Worm (Caenorhabditis elegans) whole organism, young adult: ENCODE results near the gene best-20.

Source experiments
- B0336.3 ChIP-seq: fragments of 200-800 bp; sonication (Bioruptor generic); IDR thresholded peaks from 2 replicates; pipeline ENCODE4 v1.3.6; 2022; ENCODE audit warnings: missing genetic modification characterization, missing compliant biosample characterization
- C06A6.2 ChIP-seq: fragments of 200-800 bp; sonication (Bioruptor generic); conservative IDR thresholded peaks from 2 replicates; pipeline ENCODE4 v1.3.6; 2022; ENCODE audit warnings: missing genetic modification characterization, missing compliant biosample characterization
- F23B12.7 ChIP-seq: sonication (generic microtip); optimal IDR thresholded peaks from 2 replicates; lab custom pipeline; 2017; ENCODE audit warnings: missing genetic modification characterization, mild to moderate bottlenecking, missing compliant biosample characterization, antibody characterized with exemption, moderate library complexity; ENCODE audit not compliant: insufficient read depth
- F49E8.2 ChIP-seq: sonication (generic microtip); optimal IDR thresholded peaks from 3 replicates; lab custom pipeline; 2017; ENCODE audit warnings: missing genetic modification characterization, mild to moderate bottlenecking, missing compliant biosample characterization, antibody characterized with exemption, moderate library complexity; ENCODE audit not compliant: insufficient read depth
- F55B11.4 ChIP-seq: sonication (generic microtip); optimal IDR thresholded peaks from 2 replicates; lab custom pipeline; 2016; ENCODE audit warnings: missing compliant biosample characterization, missing genetic modification characterization, borderline replicate concordance; ENCODE audit not compliant: insufficient read depth
- K11D2.4 ChIP-seq: fragments of 200-800 bp; sonication (Bioruptor generic); IDR thresholded peaks from 2 replicates; pipeline ENCODE4 v1.3.6; 2022; ENCODE audit warnings: missing genetic modification reagents, missing genetic modification characterization, missing compliant biosample characterization
- K12H6.12 ChIP-seq: fragments of 200-800 bp; sonication (Bioruptor generic); optimal IDR thresholded peaks from 2 replicates; lab custom pipeline; 2018; ENCODE audit warnings: mild to moderate bottlenecking, missing genetic modification characterization, missing compliant biosample characterization
- T26A5.8 ChIP-seq: sonication (generic microtip); optimal IDR thresholded peaks from 2 replicates; lab custom pipeline; 2016; ENCODE audit warnings: missing genetic modification characterization, missing compliant biosample characterization
- Y56A3A.18 ChIP-seq: fragments of 200-800 bp; sonication (Bioruptor generic); IDR thresholded peaks from 2 replicates; pipeline ENCODE4 v1.3.6; 2022; ENCODE audit warnings: missing genetic modification reagents, missing genetic modification characterization, missing compliant biosample characterization
- ama-1 ChIP-seq, 3 experiments: fragments of 150-350 bp in 1 of 3; sonication (generic microtip) in 2 of 3; optimal IDR thresholded peaks; 2 replicates each; lab custom pipeline; 2014 to 2018; ENCODE audit warnings: missing biosample characterization in 2 of 3, missing genetic modification characterization in 2 of 3, missing genetic modification reagents in 2 of 3
- bed-1 ChIP-seq: fragments of 200-800 bp; sonication (Bioruptor generic); IDR thresholded peaks from 2 replicates; pipeline ENCODE4 v1.3.6; 2022; ENCODE audit warnings: missing genetic modification reagents, missing genetic modification characterization, missing compliant biosample characterization
- bed-2 ChIP-seq: fragments of 200-800 bp; sonication (Bioruptor generic); IDR thresholded peaks from 2 replicates; pipeline ENCODE4 v1.3.6; 2022; ENCODE audit warnings: missing genetic modification reagents, missing genetic modification characterization, missing compliant biosample characterization
- cebp-1 ChIP-seq, 2 experiments: fragments of 200-800 bp in 1 of 2; sonication (Bioruptor generic) in 1 of 2; sonication (generic microtip) in 1 of 2; IDR thresholded peaks in 1 of 2; optimal IDR thresholded peaks in 1 of 2; 2 replicates each; pipeline versions ENCODE4 v1.3.6 to Lab custom; 2017 to 2022; ENCODE audit warnings: missing compliant biosample characterization in 2 of 2, missing genetic modification characterization in 2 of 2, mild to moderate bottlenecking in 1 of 2, missing genetic modification reagents in 1 of 2, moderate library complexity in 1 of 2
- ceh-58 ChIP-seq: fragments of 200-800 bp; sonication (Bioruptor generic); IDR thresholded peaks from 2 replicates; pipeline ENCODE4 v1.3.6; 2022; ENCODE audit warnings: missing genetic modification characterization, missing compliant biosample characterization
- ceh-79 ChIP-seq: sonication (generic microtip); optimal IDR thresholded peaks from 2 replicates; lab custom pipeline; 2017; ENCODE audit warnings: mild to moderate bottlenecking, missing genetic modification characterization, missing compliant biosample characterization
- ceh-91 ChIP-seq: fragments of 200-800 bp; sonication (Bioruptor generic); IDR thresholded peaks from 2 replicates; pipeline ENCODE4 v1.3.6; 2022; ENCODE audit warnings: missing genetic modification reagents, missing genetic modification characterization, missing compliant biosample characterization
- die-1 ChIP-seq: sonication (generic microtip); optimal IDR thresholded peaks from 2 replicates; lab custom pipeline; 2016; ENCODE audit warnings: missing genotype, mild to moderate bottlenecking, missing genetic modification characterization, missing compliant biosample characterization
- dpff-1 ChIP-seq: sonication (generic microtip); optimal IDR thresholded peaks from 2 replicates; lab custom pipeline; 2017; ENCODE audit warnings: mild to moderate bottlenecking, missing genetic modification characterization, missing compliant biosample characterization
- egl-18 ChIP-seq: fragments of 200-800 bp; sonication (Bioruptor generic); IDR thresholded peaks from 2 replicates; pipeline ENCODE4 v1.3.6; 2022; ENCODE audit warnings: missing genetic modification reagents, missing genetic modification characterization, missing compliant biosample characterization
- hlh-26 ChIP-seq: fragments of 200-800 bp; sonication (Bioruptor generic); conservative IDR thresholded peaks from 2 replicates; pipeline ENCODE4 v1.3.6; 2022; ENCODE audit warnings: missing genetic modification reagents, missing genetic modification characterization, missing compliant biosample characterization
- hsf-1 ChIP-seq: fragments of 200-800 bp; sonication (Bioruptor generic); IDR thresholded peaks from 2 replicates; pipeline ENCODE4 v1.3.6; 2022; ENCODE audit warnings: missing genetic modification reagents, missing genetic modification characterization, missing compliant biosample characterization
- let-526 ChIP-seq: fragments of 200-800 bp; sonication (Bioruptor generic); IDR thresholded peaks from 2 replicates; pipeline ENCODE4 v1.3.6; 2022; ENCODE audit warnings: missing genetic modification reagents, missing genetic modification characterization, missing compliant biosample characterization
- lin-35 ChIP-seq, 3 experiments: fragments of 150-350 bp in 2 of 3; sonication (generic microtip) in 1 of 3; optimal IDR thresholded peaks; 2 replicates each; lab custom pipeline; 2014 to 2018; ENCODE audit warnings: missing biosample characterization in 3 of 3, missing genetic modification characterization in 3 of 3, missing genetic modification reagents in 3 of 3
- lin-40 ChIP-seq: sonication (generic microtip); optimal IDR thresholded peaks from 2 replicates; lab custom pipeline; 2016; ENCODE audit warnings: missing genetic modification characterization, mild to moderate bottlenecking, missing compliant biosample characterization, missing genotype, missing genetic modification reagents
- lin-54 ChIP-seq: fragments of 200-800 bp; sonication (Bioruptor generic); optimal IDR thresholded peaks from 2 replicates; lab custom pipeline; 2018; ENCODE audit warnings: mild to moderate bottlenecking, missing genetic modification characterization, missing compliant biosample characterization
- lsy-27 ChIP-seq: sonication (generic microtip); optimal IDR thresholded peaks from 2 replicates; lab custom pipeline; 2017; ENCODE audit warnings: missing genetic modification characterization, mild to moderate bottlenecking, missing compliant biosample characterization, antibody characterized with exemption, missing genotype, borderline replicate concordance; ENCODE audit not compliant: insufficient read depth
- madf-10 ChIP-seq: sonication (generic microtip); optimal IDR thresholded peaks from 2 replicates; lab custom pipeline; 2016; ENCODE audit warnings: mild to moderate bottlenecking, missing genetic modification characterization, missing compliant biosample characterization
- madf-6 ChIP-seq: fragments of 200-800 bp; sonication (Bioruptor generic); IDR thresholded peaks from 2 replicates; pipeline ENCODE4 v1.3.6; 2022; ENCODE audit warnings: missing genetic modification reagents, missing genetic modification characterization, missing compliant biosample characterization
- madf-8 ChIP-seq: fragments of 200-800 bp; sonication (Bioruptor generic); conservative IDR thresholded peaks from 2 replicates; pipeline ENCODE4 v1.3.6; 2022; ENCODE audit warnings: missing genetic modification reagents, missing genetic modification characterization, missing compliant biosample characterization
- mes-4 ChIP-seq: sonication (generic microtip); optimal IDR thresholded peaks from 2 replicates; lab custom pipeline; 2016; ENCODE audit warnings: missing genotype, missing genetic modification characterization, missing compliant biosample characterization
- mxl-1 ChIP-seq: sonication (generic microtip); optimal IDR thresholded peaks from 2 replicates; lab custom pipeline; 2016; ENCODE audit warnings: missing genetic modification characterization, missing compliant biosample characterization
- nhr-120 ChIP-seq: fragments of 200-800 bp; sonication (Bioruptor generic); IDR thresholded peaks from 2 replicates; pipeline ENCODE4 v1.3.6; 2022; ENCODE audit warnings: missing genetic modification characterization, missing compliant biosample characterization
- nhr-179 ChIP-seq: sonication (generic microtip); optimal IDR thresholded peaks from 2 replicates; lab custom pipeline; 2016; ENCODE audit warnings: mild to moderate bottlenecking, missing genetic modification characterization, missing compliant biosample characterization
- nhr-80 ChIP-seq: sonication (generic microtip); optimal IDR thresholded peaks from 2 replicates; lab custom pipeline; 2016; ENCODE audit warnings: missing genetic modification characterization, missing compliant biosample characterization
- nhr-90 ChIP-seq: sonication (generic microtip); optimal IDR thresholded peaks from 2 replicates; lab custom pipeline; 2016; ENCODE audit warnings: missing genotype, mild to moderate bottlenecking, missing genetic modification characterization, missing compliant biosample characterization
- rpc-1 ChIP-seq, 2 experiments: fragments of 150-350 bp in 1 of 2; sonication (generic microtip) in 1 of 2; optimal IDR thresholded peaks; 2 replicates each; lab custom pipeline; 2014 to 2018; ENCODE audit warnings: missing biosample characterization in 1 of 2, missing genetic modification characterization in 1 of 2, missing genetic modification reagents in 1 of 2, missing genotype in 1 of 2
- snpc-1.3 ChIP-seq: sonication (generic microtip); optimal IDR thresholded peaks from 2 replicates; lab custom pipeline; 2017; ENCODE audit warnings: missing genetic modification characterization, mild to moderate bottlenecking, missing compliant biosample characterization, antibody characterized with exemption, moderate library complexity, missing genotype, missing genetic modification reagents; ENCODE audit not compliant: insufficient read depth
- tbx-9 ChIP-seq: sonication (generic microtip); optimal IDR thresholded peaks from 2 replicates; lab custom pipeline; 2016; ENCODE audit warnings: borderline replicate concordance, missing genetic modification characterization, inconsistent platforms, missing compliant biosample characterization
- unc-62 ChIP-seq: fragments of 150-350 bp; optimal IDR thresholded peaks from 2 replicates; lab custom pipeline; 2014; ENCODE audit warnings: missing biosample characterization, missing genetic modification reagents, missing genetic modification characterization
- xnd-1 ChIP-seq: sonication (generic microtip); optimal IDR thresholded peaks from 2 replicates; lab custom pipeline; 2016; ENCODE audit warnings: missing genotype, missing genetic modification reagents, missing genetic modification characterization, missing compliant biosample characterization
- zfh-2 ChIP-seq: fragments of 200-800 bp; sonication (Bioruptor generic); conservative IDR thresholded peaks from 2 replicates; pipeline ENCODE4 v1.3.6; 2022; ENCODE audit warnings: missing genetic modification reagents, missing genetic modification characterization, missing compliant biosample characterization
- ztf-26 ChIP-seq: sonication (generic microtip); optimal IDR thresholded peaks from 2 replicates; lab custom pipeline; 2017; ENCODE audit warnings: missing genetic modification characterization, missing compliant biosample characterization

Gene best-20

ce11 chrIV:3721973-3722372, 34.0 kb upstream of the best-20 start:
- no peak for TF ChIP-seq ztf-26 (tag; lab: Kevin White, UChicago)
- TF ChIP-seq nhr-90 (tag; lab: Kevin White, UChicago): no peak
- no peak for TF ChIP-seq xnd-1
- TF ChIP-seq F49E8.2 (tag; lab: Kevin White, UChicago): no peak
- TF ChIP-seq mxl-1 (tag; lab: Kevin White, UChicago): no peak
- no peak for TF ChIP-seq let-526 (GFP tag; lab: Robert Waterston, UW)
- TF ChIP-seq K12H6.12 (tag; lab: Kevin White, UChicago): no peak
- TF ChIP-seq K11D2.4 (GFP tag; lab: Robert Waterston, UW): no peak
- TF ChIP-seq hsf-1 (GFP tag; lab: Robert Waterston, UW): no peak
- no peak for TF ChIP-seq nhr-179
- TF ChIP-seq lin-40: no peak
- TF ChIP-seq Y56A3A.18 (GFP tag; lab: Robert Waterston, UW): no peak
- TF ChIP-seq dpff-1 (tag; lab: Kevin White, UChicago): no peak
- no peak for TF ChIP-seq ceh-91 (GFP tag; lab: Robert Waterston, UW)
- TF ChIP-seq mes-4 (tag; lab: Kevin White, UChicago): no peak
- no peak for TF ChIP-seq ceh-79
- TF ChIP-seq lin-35 (GFP tag; optimal IDR thresholded peaks at IDR 0.05; lab: Kevin White, UChicago): no peak
- no peak for TF ChIP-seq rpc-1 (optimal IDR thresholded peaks at IDR 0.05; lab: Kevin White, UChicago)
- TF ChIP-seq rpc-1 (tag; optimal IDR thresholded peaks at IDR 0.05; lab: Kevin White, UChicago): no peak

ce11 chrIV:3722690-3723089, 33.3 kb upstream of the best-20 start, which contains the start of gene Y37E11AM.4:
Gene Y37E11AM.4 (minus strand): TSS chrIV:3722790.
- TF ChIP-seq ceh-58 (GFP tag; lab: Robert Waterston, UW) (no peak), nhr-90 (tag; lab: Kevin White, UChicago) (no peak), ama-1 (optimal IDR thresholded peaks at IDR 0.05; lab: Kevin White, UChicago) (no peak), ama-1 (GFP tag; optimal IDR thresholded peaks at IDR 0.05; lab: Kevin White, UChicago) (no peak), madf-8 (GFP tag; lab: Robert Waterston, UW) (no peak), bed-2 (GFP tag; lab: Robert Waterston, UW) (no peak), hlh-26 (GFP tag; lab: Robert Waterston, UW) (no peak), die-1 (tag; lab: Kevin White, UChicago) (no peak)

ce11 chrIV:3725361-3725760, 30.7 kb upstream of the best-20 start, which contains the start of gene Y37E11AM.2:
Gene Y37E11AM.2 (minus strand): TSS chrIV:3725461.
- TF ChIP-seq zfh-2 (GFP tag; lab: Robert Waterston, UW) (0 out of 2 replicates have a peak, but pooled peaks have one; percentile 17), nhr-120 (GFP tag; lab: Robert Waterston, UW) (no peak)
- TF ChIP-seq, all 124 proteins: peak for 1

ce11 chrIV:3725845-3726244, 30.2 kb upstream of the best-20 start, which contains the start of gene smgl-2:
Gene smgl-2 (plus strand): TSS chrIV:3726164.
- TF ChIP-seq let-526 (GFP tag; lab: Robert Waterston, UW) (no peak), nhr-80 (tag; lab: Kevin White, UChicago) (no peak), lin-54 (GFP tag; lab: Kevin White, UChicago) (peak; percentile 78), lsy-27 (tag; lab: Kevin White, UChicago) (no peak), T26A5.8 (tag; lab: Kevin White, UChicago) (no peak), mes-4 (tag; lab: Kevin White, UChicago) (no peak), F55B11.4 (no peak), xnd-1 (no peak), madf-6 (GFP tag; lab: Robert Waterston, UW) (peak; percentile 40; the same call in 1 of the 2 replicates), snpc-1.3 (peak; percentile 18), tbx-9 (tag; lab: Kevin White, UChicago) (no peak), ceh-79 (no peak), madf-10 (tag; lab: Kevin White, UChicago) (no peak), cebp-1 (GFP tag; IDR thresholded peaks at IDR 0.05; lab: Robert Waterston, UW) (no peak), cebp-1 (tag; optimal IDR thresholded peaks at IDR 0.05; lab: Kevin White, UChicago) (peak; percentile 37), bed-1 (GFP tag; lab: Robert Waterston, UW) (no peak), Y56A3A.18 (GFP tag; lab: Robert Waterston, UW) (no peak), unc-62 (GFP tag; lab: Kevin White, UChicago) (no peak), F23B12.7 (tag; lab: Kevin White, UChicago) (peak; percentile 24), egl-18 (no peak), hsf-1 (GFP tag; lab: Robert Waterston, UW) (no peak), C06A6.2 (GFP tag; lab: Robert Waterston, UW) (no peak), B0336.3 (GFP tag; lab: Robert Waterston, UW) (no peak)
